Worm (Caenorhabditis elegans): Measurements from ENCODE around the gene Y111B2A.12.

DNA sequence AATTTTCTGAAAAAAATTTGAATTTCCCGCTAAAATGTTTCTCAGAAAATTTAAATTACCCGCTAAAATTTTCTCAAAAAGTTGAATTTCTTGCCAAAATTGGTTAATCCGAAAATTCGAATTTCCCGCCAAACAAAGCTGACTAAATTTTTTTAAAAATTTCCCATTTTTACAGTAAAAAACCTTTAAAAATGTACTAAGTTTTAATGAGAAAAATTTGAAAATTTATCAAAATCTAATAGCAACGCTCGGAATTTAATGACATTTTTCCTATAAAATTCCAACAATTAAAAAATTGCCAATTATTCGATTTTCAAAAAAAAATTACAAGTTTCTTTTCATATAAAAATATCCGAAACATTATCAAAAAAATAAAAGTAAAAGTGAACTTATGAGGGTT is 17.2 kb upstream of the Y111B2A.12 start:
- TF ChIP-seq ZK546.5 (tag; optimal IDR thresholded peaks at IDR 0.05) (no peak), C34F6.9 (tag; optimal IDR thresholded peaks at IDR 0.05) (no peak), elt-3 (tag; optimal IDR thresholded peaks at IDR 0.05) (no peak), ztf-11 (tag; optimal IDR thresholded peaks at IDR 0.05) (no peak), zag-1 (tag; optimal IDR thresholded peaks at IDR 0.05) (no peak), lin-13 (GFP tag; optimal IDR thresholded peaks at IDR 0.05) (no peak)

Data from whole organism, L2 larva.